Worm (Caenorhabditis elegans) whole organism, L1 larva: ENCODE measurements around the gene F39G3.2.

Source experiments
- F16B12.6 ChIP-seq: fragments of 150-350 bp; optimal IDR thresholded peaks from 2 replicates; lab custom pipeline; 2014; ENCODE audit warnings: missing biosample characterization, missing genetic modification characterization
- aly-2 ChIP-seq: fragments of 150-350 bp; optimal IDR thresholded peaks from 2 replicates; lab custom pipeline; 2014; ENCODE audit warnings: missing biosample characterization, missing genetic modification characterization

DNA sequence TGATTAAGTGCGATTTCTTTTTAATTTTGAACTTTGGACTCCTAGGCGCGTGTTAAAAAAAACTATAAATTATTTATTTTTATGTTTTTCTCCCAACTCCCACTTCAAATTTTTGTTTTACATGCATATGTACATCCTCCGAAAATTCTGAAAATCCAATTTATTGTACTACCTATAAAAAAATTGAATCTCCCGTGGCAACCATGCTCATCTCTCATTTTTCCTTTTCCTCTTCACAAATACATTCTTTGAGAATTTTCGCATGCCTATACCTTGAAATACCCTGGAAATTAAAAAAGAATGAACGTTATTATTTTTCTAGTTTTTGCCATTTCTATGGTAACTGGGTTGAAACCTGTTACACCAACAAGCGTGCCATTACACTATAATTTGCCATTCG is 51.2 kb downstream of the F39G3.2 start, which contains the start of gene R02F11.10:
- TF ChIP-seq aly-2 (tag; lab: Kevin White, UChicago) (no peak), F16B12.6 (tag; lab: Kevin White, UChicago) (no peak)
